Fruit fly (Drosophila melanogaster) whole organism, embryonic: ENCODE data around the gene Xe7.

Experiments
- CG10267 ChIP-seq: fragments of 200-800 bp; sonication (Bioruptor generic); optimal IDR thresholded peaks from 2 replicates; lab custom pipeline; 2018; ENCODE audit warnings: missing biosample characterization, mild to moderate bottlenecking, missing genetic modification characterization, moderate library complexity
- CG11398 ChIP-seq: fragments of 200-800 bp; sonication (Bioruptor generic); optimal IDR thresholded peaks from 2 replicates; lab custom pipeline; 2016; ENCODE audit warnings: missing biosample characterization, missing genetic modification characterization
- CG11504 ChIP-seq: fragments of 200-800 bp; sonication (Bioruptor generic); optimal IDR thresholded peaks from 3 replicates; lab custom pipeline; 2019; ENCODE audit warnings: missing biosample characterization, mild to moderate bottlenecking, missing genetic modification characterization, moderate library complexity
- CG1602 ChIP-seq: fragments of 200-800 bp; sonication (Bioruptor generic); optimal IDR thresholded peaks from 3 replicates; lab custom pipeline; 2016; ENCODE audit warnings: missing biosample characterization, missing genetic modification characterization
- CG17186 ChIP-seq: fragments of 200-800 bp; sonication (Bioruptor generic); optimal IDR thresholded peaks from 3 replicates; lab custom pipeline; 2017; ENCODE audit warnings: missing biosample characterization, missing genetic modification reagents, missing genetic modification characterization
- CG17359 ChIP-seq: fragments of 200-800 bp; sonication (Bioruptor generic); optimal IDR thresholded peaks from 3 replicates; lab custom pipeline; 2018; ENCODE audit warnings: missing biosample characterization, mild to moderate bottlenecking, missing genetic modification characterization, moderate library complexity
- CG17361 ChIP-seq: fragments of 200-800 bp; sonication (Bioruptor generic); IDR thresholded peaks from 3 replicates; pipeline ENCODE4 v1.3.6; 2022; ENCODE audit warnings: missing biosample characterization, missing genetic modification characterization
- CG30020 ChIP-seq: fragments of 200-800 bp; optimal IDR thresholded peaks from 2 replicates; lab custom pipeline; 2019; ENCODE audit warnings: missing biosample characterization, mild to moderate bottlenecking, missing genetic modification characterization, moderate library complexity
- CG31224 ChIP-seq: fragments of 200-800 bp; sonication (Bioruptor generic); IDR thresholded peaks from 2 replicates; pipeline ENCODE4 v1.3.6; 2022; ENCODE audit warnings: missing biosample characterization, missing genetic modification characterization
- CG3847 ChIP-seq: fragments of 200-800 bp; sonication (Bioruptor generic); IDR thresholded peaks from 2 replicates; pipeline ENCODE4 v1.3.6; 2022; ENCODE audit warnings: missing biosample characterization, missing genetic modification characterization
- CG5245 ChIP-seq: fragments of 200-800 bp; sonication (Bioruptor generic); optimal IDR thresholded peaks from 3 replicates; lab custom pipeline; 2016; ENCODE audit warnings: missing biosample characterization, missing genetic modification characterization
- CG7987 ChIP-seq: fragments of 200-800 bp; sonication (Bioruptor generic); optimal IDR thresholded peaks from 2 replicates; lab custom pipeline; 2018; ENCODE audit warnings: missing biosample characterization, mild to moderate bottlenecking, missing genetic modification characterization, moderate library complexity
- CG9797 ChIP-seq: fragments of 200-800 bp; sonication (Bioruptor generic); optimal IDR thresholded peaks from 3 replicates; lab custom pipeline; 2018; ENCODE audit warnings: missing biosample characterization, mild to moderate bottlenecking, missing genetic modification characterization
- Dll ChIP-seq: fragments of 200-800 bp; sonication (Bioruptor generic); IDR thresholded peaks from 4 replicates; pipeline ENCODE4 v1.3.6; 2022; ENCODE audit warnings: missing biosample characterization, missing genetic modification characterization; ENCODE audit not compliant: partially characterized antibody
- E2f2 ChIP-seq: fragments of 200-800 bp; sonication (Bioruptor generic); IDR thresholded peaks from 2 replicates; pipeline ENCODE4 v1.3.6; 2022; ENCODE audit warnings: missing biosample characterization, missing genetic modification characterization
- HLH4C ChIP-seq: fragments of 200-800 bp; sonication (Bioruptor generic); IDR thresholded peaks from 3 replicates; pipeline ENCODE4 v1.3.6; 2022; ENCODE audit warnings: missing biosample characterization, missing genetic modification characterization; ENCODE audit not compliant: partially characterized antibody
- Hmr ChIP-seq: fragments of 200-800 bp; sonication (Bioruptor generic); optimal IDR thresholded peaks from 3 replicates; lab custom pipeline; 2017; ENCODE audit warnings: mild to moderate bottlenecking, missing biosample characterization, missing genetic modification reagents, missing genetic modification characterization
- Hsf ChIP-seq: fragments of 200-800 bp; sonication (Bioruptor generic); optimal IDR thresholded peaks from 3 replicates; lab custom pipeline; 2016; ENCODE audit warnings: missing biosample characterization, missing genetic modification characterization
- Kr ChIP-seq: fragments of 200-800 bp; sonication (Bioruptor generic); optimal IDR thresholded peaks from 2 replicates; lab custom pipeline; 2017; ENCODE audit warnings: missing biosample characterization, mild to moderate bottlenecking, missing genetic modification characterization
- Scr ChIP-seq: fragments of 200-800 bp; sonication (Bioruptor generic); IDR thresholded peaks from 2 replicates; pipeline ENCODE4 v1.3.6; 2022; ENCODE audit warnings: missing biosample characterization, missing genetic modification characterization; ENCODE audit not compliant: partially characterized antibody
- Sin3A ChIP-seq: fragments of >200 bp; optimal IDR thresholded peaks from 2 replicates; lab custom pipeline; 2018
- Sox102F ChIP-seq: fragments of 200-800 bp; sonication (Bioruptor generic); optimal IDR thresholded peaks from 2 replicates; lab custom pipeline; 2018; ENCODE audit warnings: missing biosample characterization, mild to moderate bottlenecking, missing genetic modification characterization, moderate library complexity
- amos ChIP-seq: fragments of 200-800 bp; sonication (Bioruptor generic); IDR thresholded peaks from 2 replicates; pipeline ENCODE4 v1.3.6; 2022; ENCODE audit warnings: missing biosample characterization, missing genetic modification characterization; ENCODE audit not compliant: partially characterized antibody
- az2 ChIP-seq: fragments of 200-800 bp; sonication (Bioruptor generic); optimal IDR thresholded peaks from 3 replicates; lab custom pipeline; 2016; ENCODE audit warnings: missing biosample characterization, missing genetic modification characterization
- bigmax ChIP-seq: fragments of 200-800 bp; sonication (Bioruptor generic); optimal IDR thresholded peaks from 2 replicates; lab custom pipeline; 2018; ENCODE audit warnings: missing biosample characterization, mild to moderate bottlenecking, missing genetic modification characterization
- bsh ChIP-seq, 2 experiments: fragments of 200-800 bp; sonication (Bioruptor generic); optimal IDR thresholded peaks; 2 replicates each; lab custom pipeline; 2017 to 2018; ENCODE audit warnings: mild to moderate bottlenecking in 2 of 2, missing biosample characterization in 2 of 2, missing genetic modification characterization in 2 of 2, moderate library complexity in 1 of 2
- chm ChIP-seq: fragments of 200-800 bp; sonication (Bioruptor generic); IDR thresholded peaks from 2 replicates; pipeline ENCODE4 v1.3.6; 2022; ENCODE audit warnings: missing biosample characterization, missing genetic modification characterization
- crol ChIP-seq: fragments of 200-800 bp; sonication (Bioruptor generic); IDR thresholded peaks from 2 replicates; pipeline ENCODE4 v1.3.6; 2022; ENCODE audit warnings: missing biosample characterization, missing genetic modification characterization
- dmrt99B ChIP-seq: fragments of 200-800 bp; sonication (Bioruptor generic); optimal IDR thresholded peaks from 2 replicates; lab custom pipeline; 2018; ENCODE audit warnings: missing biosample characterization, mild to moderate bottlenecking, missing genetic modification characterization, moderate library complexity
- her ChIP-seq: fragments of 200-800 bp; sonication (Bioruptor generic); optimal IDR thresholded peaks from 2 replicates; lab custom pipeline; 2016; ENCODE audit warnings: missing biosample characterization, missing genetic modification characterization
- ind ChIP-seq: fragments of 200-800 bp; sonication (Bioruptor generic); optimal IDR thresholded peaks from 3 replicates; lab custom pipeline; 2016; ENCODE audit warnings: missing biosample characterization, missing genetic modification characterization
- inv ChIP-seq: fragments of 200-800 bp; sonication (Bioruptor generic); IDR thresholded peaks from 2 replicates; pipeline ENCODE4 v1.3.6; 2022; ENCODE audit warnings: missing biosample characterization, missing genetic modification characterization; ENCODE audit not compliant: partially characterized antibody
- jumu ChIP-seq: fragments of 200-800 bp; sonication (Bioruptor generic); optimal IDR thresholded peaks from 3 replicates; lab custom pipeline; 2016; ENCODE audit warnings: missing biosample characterization, missing genetic modification characterization
- klu ChIP-seq: fragments of 200-800 bp; sonication (Bioruptor generic); IDR thresholded peaks from 2 replicates; pipeline ENCODE4 v1.3.6; 2022; ENCODE audit warnings: missing biosample characterization, missing genetic modification characterization
- mam ChIP-seq: fragments of 200-800 bp; sonication (Bioruptor generic); optimal IDR thresholded peaks from 3 replicates; lab custom pipeline; 2016; ENCODE audit warnings: missing biosample characterization, missing genetic modification characterization
- mld ChIP-seq: fragments of 200-800 bp; sonication (Bioruptor generic); IDR thresholded peaks from 3 replicates; pipeline ENCODE4 v1.3.6; 2022; ENCODE audit warnings: missing biosample characterization, missing genetic modification characterization; ENCODE audit not compliant: partially characterized antibody
- nerfin-2 ChIP-seq: fragments of 200-800 bp; sonication (Bioruptor generic); IDR thresholded peaks from 2 replicates; pipeline ENCODE4 v1.3.6; 2022; ENCODE audit warnings: missing biosample characterization, missing genetic modification characterization; ENCODE audit not compliant: partially characterized antibody
- nmo ChIP-seq: fragments of 200-800 bp; sonication (Bioruptor generic); optimal IDR thresholded peaks from 2 replicates; lab custom pipeline; 2018; ENCODE audit warnings: missing biosample characterization, mild to moderate bottlenecking, missing genetic modification characterization, moderate library complexity
- otp ChIP-seq: fragments of 200-800 bp; sonication (Bioruptor generic); IDR thresholded peaks from 3 replicates; pipeline ENCODE4, ENCODE4 v1.3.6; 2022; ENCODE audit warnings: missing biosample characterization, missing genetic modification characterization
- pan ChIP-seq, 4 experiments: fragments of >200 bp in 3 of 4; fragments of 200-800 bp in 1 of 4; sonication (Bioruptor generic) in 1 of 4; optimal IDR thresholded peaks in 3 of 4; IDR thresholded peaks in 1 of 4; 2 replicates each; pipeline versions ENCODE4 v1.3.6 to Lab custom; 2017 to 2022; ENCODE audit warnings: missing biosample characterization in 2 of 4, missing genetic modification characterization in 2 of 4, mixed read lengths in 1 of 4
- pb ChIP-seq: fragments of 200-800 bp; sonication (Bioruptor generic); optimal IDR thresholded peaks from 3 replicates; lab custom pipeline; 2016; ENCODE audit warnings: missing biosample characterization, missing genetic modification characterization
- phol ChIP-seq: fragments of 200-800 bp; sonication (Bioruptor generic); optimal IDR thresholded peaks from 3 replicates; lab custom pipeline; 2018; ENCODE audit warnings: missing biosample characterization, mild to moderate bottlenecking, missing genetic modification characterization, moderate library complexity
- rib ChIP-seq: fragments of 200-800 bp; sonication (Bioruptor generic); IDR thresholded peaks from 2 replicates; pipeline ENCODE4 v1.3.6; 2022; ENCODE audit warnings: missing biosample characterization, missing genetic modification characterization
- row ChIP-seq: fragments of 200-800 bp; sonication (Bioruptor generic); IDR thresholded peaks from 3 replicates; pipeline ENCODE4 v1.3.6; 2022; ENCODE audit warnings: missing biosample characterization, missing genetic modification characterization
- sens-2 ChIP-seq: fragments of 200-800 bp; sonication (Bioruptor generic); IDR thresholded peaks from 2 replicates; pipeline ENCODE4 v1.3.6; 2022; ENCODE audit warnings: missing biosample characterization, missing genetic modification characterization
- sr ChIP-seq: fragments of 200-800 bp; sonication (Bioruptor generic); IDR thresholded peaks from 3 replicates; pipeline ENCODE4 v1.3.6; 2022; ENCODE audit warnings: missing biosample characterization, missing genetic modification characterization
- trem ChIP-seq: fragments of 200-800 bp; optimal IDR thresholded peaks from 3 replicates; lab custom pipeline; 2019; ENCODE audit warnings: missing biosample characterization, mild to moderate bottlenecking, missing genetic modification characterization, moderate library complexity
- unpg ChIP-seq: fragments of 200-800 bp; sonication (Bioruptor generic); optimal IDR thresholded peaks from 3 replicates; lab custom pipeline; 2018; ENCODE audit warnings: missing biosample characterization, mild to moderate bottlenecking, missing genetic modification characterization, moderate library complexity
- vnd ChIP-seq: fragments of 200-800 bp; sonication (Bioruptor generic); IDR thresholded peaks from 3 replicates; pipeline ENCODE4 v1.3.6; 2022; ENCODE audit warnings: missing biosample characterization, missing genetic modification characterization; ENCODE audit not compliant: partially characterized antibody
- wdn ChIP-seq: fragments of 200-800 bp; sonication (Bioruptor generic); IDR thresholded peaks from 2 replicates; pipeline ENCODE4 v1.3.6; 2022; ENCODE audit warnings: missing biosample characterization, missing genetic modification characterization
- zf30C ChIP-seq: fragments of 200-800 bp; sonication (Bioruptor generic); optimal IDR thresholded peaks from 3 replicates; lab custom pipeline; 2018; ENCODE audit warnings: missing biosample characterization, mild to moderate bottlenecking, missing genetic modification characterization

Gene Xe7

dm6 chr3R:5682238-5682637 is 13.1 kb upstream of the Xe7 start (continued):
- TF ChIP-seq pb (GFP tag; lab: Kevin White, UChicago) (no peak), klu (no peak), Kr (GFP tag; lab: Kevin White, UChicago) (no peak), inv (GFP tag; lab: Robert Waterston, UW) (no peak), Dll (GFP tag; lab: Robert Waterston, UW) (no peak), Hmr (GFP tag; lab: Kevin White, UChicago) (no peak), Hsf (GFP tag; lab: Kevin White, UChicago) (no peak), Scr (GFP tag; lab: Robert Waterston, UW) (no peak), CG7987 (GFP tag; lab: Kevin White, UChicago) (no peak), az2 (GFP tag; lab: Kevin White, UChicago) (no peak), CG17361 (GFP tag; lab: Robert Waterston, UW) (no peak), phol (tag; lab: Kevin White, UChicago) (peak; percentile 38), CG5245 (GFP tag; lab: Kevin White, UChicago) (no peak), zf30C (GFP tag; lab: Kevin White, UChicago) (peak; percentile 44), E2f2 (GFP tag; lab: Robert Waterston, UW) (no peak), otp (GFP tag; lab: Robert Waterston, UW) (no peak), jumu (no peak), chm (GFP tag; lab: Robert Waterston, UW) (no peak), nerfin-2 (GFP tag; lab: Robert Waterston, UW) (no peak), CG1602 (no peak), unpg (GFP tag; lab: Kevin White, UChicago) (peak; percentile 29), bsh (GFP tag; optimal IDR thresholded peaks at IDR 0.05; lab: Kevin White, UChicago) (peak in 1 of 2 experiments; percentile 28), sr (GFP tag; lab: Robert Waterston, UW) (no peak), dmrt99B (tag; lab: Kevin White, UChicago) (no peak), mam (GFP tag; lab: Kevin White, UChicago) (no peak), HLH4C (GFP tag; lab: Robert Waterston, UW) (no peak), trem (tag; lab: Kevin White, UChicago) (no peak), CG9797 (GFP tag; lab: Kevin White, UChicago) (no peak), CG3847 (GFP tag; lab: Robert Waterston, UW) (no peak), CG11504 (tag; lab: Kevin White, UChicago) (no peak), CG10267 (tag; lab: Kevin White, UChicago) (no peak), CG11398 (GFP tag; lab: Kevin White, UChicago) (no peak), rib (GFP tag; lab: Robert Waterston, UW) (no peak), crol (no peak), CG17359 (tag; lab: Kevin White, UChicago) (no peak), mld (GFP tag; lab: Robert Waterston, UW) (no peak), vnd (GFP tag; lab: Robert Waterston, UW) (no peak), sens-2 (GFP tag; lab: Robert Waterston, UW) (no peak), Sin3A (lab: Kevin White, UChicago) (no peak), Sox102F (GFP tag; lab: Kevin White, UChicago) (no peak), CG30020 (tag; lab: Kevin White, UChicago) (no peak), wdn (GFP tag; lab: Robert Waterston, UW) (no peak), row (GFP tag; lab: Robert Waterston, UW) (peak; percentile 18; the same call in 1 of the 3 replicates), CG17186 (GFP tag; lab: Kevin White, UChicago) (no peak), her (GFP tag; lab: Kevin White, UChicago) (no peak), nmo (GFP tag; lab: Kevin White, UChicago) (peak; percentile 13), bigmax (no peak), CG31224 (GFP tag; lab: Robert Waterston, UW) (no peak), ind (no peak), pan (optimal IDR thresholded peaks at IDR 0.05; lab: Kevin White, UChicago) (no peak), pan (GFP tag; optimal IDR thresholded peaks at IDR 0.05 in 1 of 2, IDR thresholded peaks at IDR 0.05 in 1 of 2) (no peak), amos (GFP tag; lab: Robert Waterston, UW) (no peak)
